Fruit fly (Drosophila melanogaster): Measurements from ENCODE around the gene CG34043.

CG34043 gene

DNA sequence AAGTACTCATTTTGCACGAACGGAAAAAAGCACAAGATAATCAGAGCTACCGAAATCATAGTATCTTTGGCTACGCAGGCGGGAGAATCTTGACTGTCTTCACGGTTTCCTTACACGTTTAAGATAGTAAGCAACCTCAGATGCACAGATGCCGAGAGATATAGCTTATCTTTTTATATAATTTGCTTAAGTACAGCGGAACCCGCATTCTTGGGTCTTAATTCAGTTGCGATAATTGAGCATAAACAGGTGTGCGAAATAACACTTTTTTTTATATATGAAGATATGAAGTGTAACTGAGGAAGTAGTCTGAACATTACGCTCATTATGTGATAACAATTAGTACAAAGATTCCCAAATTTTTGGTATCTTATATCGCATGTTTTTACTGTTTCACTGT lies at the start of gene CG34043:
Gene CG34043 (minus strand): TSS at position 101 of the 400 bp plus-strand sequence.
- no peak for TF ChIP-seq noc (tag; optimal IDR thresholded peaks at IDR 0.05)

- TF ChIP-seq noc (tag; optimal IDR thresholded peaks at IDR 0.05), result no peak
Measured at dm6 chr2L:10327790-10328189, 47.1 kb upstream of the CG34043 start, which contains the start of gene RnrL. RnrL (minus strand) TSS chr2L:10327943.

- TF ChIP-seq noc (tag; optimal IDR thresholded peaks at IDR 0.05), result peak; percentile 62
Measured at dm6 chr2L:10322773-10323487, 42.3 kb upstream of the CG34043 start, which contains the start of gene CG5381. CG5381 (minus strand) TSS chr2L:10323102.

DNA sequence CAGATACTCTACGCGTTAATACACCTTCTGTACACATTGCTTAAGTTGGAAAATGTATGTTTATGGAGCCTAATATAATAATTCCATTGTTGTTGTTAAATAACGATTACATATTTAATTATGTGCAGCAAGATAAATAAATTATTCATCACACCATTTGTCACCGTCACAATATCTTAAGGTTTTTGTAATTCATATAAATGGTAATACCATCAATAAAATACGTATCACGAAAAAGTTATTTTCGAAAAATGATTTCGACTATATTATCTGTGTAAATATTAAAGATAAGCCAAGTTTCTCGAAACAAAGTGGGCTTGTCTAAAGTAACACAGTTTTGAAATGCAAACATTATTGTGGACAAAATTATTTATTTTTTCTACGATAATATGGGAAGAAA lies 41.5 kb upstream of the CG34043 start, which contains the start of gene CG4995:
Gene CG4995 (plus strand): TSS at position 301 of the 400 bp plus-strand sequence.
- no peak for TF ChIP-seq noc (tag; optimal IDR thresholded peaks at IDR 0.05)

DNA sequence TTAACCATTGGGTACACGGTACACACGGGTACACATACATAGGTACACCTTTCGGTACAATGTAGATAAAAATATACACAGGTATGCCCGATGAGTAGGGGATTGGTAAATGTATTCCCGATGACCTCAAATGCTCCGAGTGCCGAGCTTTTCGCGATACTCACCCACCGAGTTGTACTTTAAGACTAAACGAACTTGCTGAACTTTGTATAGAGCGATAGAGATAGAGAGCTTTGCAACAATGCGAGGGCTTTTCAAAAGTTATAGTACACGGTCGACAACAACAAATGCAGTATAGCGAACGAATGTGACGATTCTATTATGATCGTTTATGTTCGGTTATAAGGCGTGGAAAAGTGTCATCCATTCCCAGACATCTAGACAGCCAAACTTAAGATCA lies 40.9 kb upstream of the CG34043 start:
- peak; percentile 35 for TF ChIP-seq noc (tag; optimal IDR thresholded peaks at IDR 0.05)

DNA sequence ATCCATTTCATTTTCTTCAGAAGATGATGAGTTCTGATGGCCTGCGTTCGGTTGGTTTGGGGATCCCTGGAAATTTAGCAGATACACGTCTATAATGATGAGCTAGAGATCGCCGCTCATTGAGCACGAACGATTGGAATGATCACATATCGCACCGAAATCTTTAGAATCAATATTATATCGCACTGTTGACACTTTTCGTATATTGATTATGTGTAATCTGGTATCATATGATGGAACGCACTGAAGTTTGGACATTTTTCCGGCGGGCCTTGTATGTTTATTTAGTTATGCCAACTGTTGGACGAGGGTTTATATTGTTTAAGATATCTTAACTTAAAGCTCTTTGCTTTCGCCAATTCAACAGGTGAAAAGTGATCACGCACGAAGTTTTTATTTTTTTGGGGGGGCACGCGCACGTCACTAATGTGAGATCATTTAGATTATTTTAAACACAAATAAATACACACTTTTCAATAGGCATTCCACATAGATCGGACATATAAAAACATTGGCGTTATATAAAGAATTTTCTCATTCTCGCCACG lies 40.4 kb upstream of the CG34043 start:
- no peak for TF ChIP-seq noc (tag; optimal IDR thresholded peaks at IDR 0.05)

DNA sequence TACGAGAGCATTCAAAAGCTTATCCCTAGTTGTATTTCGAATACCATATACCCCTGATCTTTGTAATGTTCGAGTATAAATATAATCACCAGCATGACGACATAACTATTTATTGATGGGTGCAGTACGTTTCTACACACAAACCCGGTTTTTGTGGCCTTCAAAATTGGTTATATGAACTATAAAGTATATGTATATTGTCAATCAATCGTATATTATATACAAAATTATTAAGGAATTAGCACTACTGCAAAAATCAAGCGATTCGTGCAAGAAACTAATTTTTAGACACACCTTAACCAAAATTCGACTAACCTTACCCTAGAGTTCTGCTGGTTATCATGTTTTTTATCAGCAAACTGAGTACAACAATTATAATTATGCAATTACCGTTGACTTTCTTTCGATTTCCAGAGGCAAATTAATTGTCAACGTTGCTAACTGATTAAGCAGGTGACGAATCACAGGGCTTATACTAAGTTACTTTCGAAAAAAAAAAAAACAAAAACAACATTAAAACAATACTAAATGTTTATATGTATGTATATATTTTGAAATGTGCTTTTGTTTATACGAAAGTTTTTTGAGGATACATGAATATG lies 39.6 kb upstream of the CG34043 start:
- peak; percentile 23 for TF ChIP-seq noc (tag; optimal IDR thresholded peaks at IDR 0.05)

DNA sequence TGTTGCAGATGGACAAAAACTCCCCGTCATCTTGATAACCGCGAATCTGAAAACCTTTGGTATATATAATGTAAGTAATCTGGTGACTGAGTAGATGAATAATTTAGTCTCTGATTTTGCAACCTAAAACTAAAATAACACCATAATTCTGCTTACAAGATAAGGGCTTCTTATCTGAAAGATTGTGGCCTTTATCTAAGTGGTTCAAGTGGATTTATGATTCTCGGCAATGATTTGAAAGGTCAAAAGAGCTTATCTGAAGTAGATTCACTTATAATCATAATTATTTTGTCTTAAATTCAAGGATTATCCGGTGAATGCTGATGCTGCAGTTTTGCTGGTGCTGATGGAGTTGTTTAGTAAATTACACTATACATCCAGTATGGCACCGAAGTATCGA lies 35.2 kb upstream of the CG34043 start:
- TF ChIP-seq noc (tag; optimal IDR thresholded peaks at IDR 0.05), result no peak

dm6 chr2L:10314327-10315210 lies 33.9 kb upstream of the CG34043 start, which contains the start of the genes Usp14 and CG4972:
Usp14 (minus strand) TSS chr2L:10314396.
CG4972 (plus strand) TSS chr2L:10314792.
- TF ChIP-seq noc (tag; optimal IDR thresholded peaks at IDR 0.05), result no peak

dm6 chr2L:10311822-10312221 lies 31.1 kb upstream of the CG34043 start:
- no peak for TF ChIP-seq noc (tag; optimal IDR thresholded peaks at IDR 0.05)

- TF ChIP-seq noc (tag; optimal IDR thresholded peaks at IDR 0.05), result no peak
Measured at dm6 chr2L:10310614-10311382, 30.1 kb upstream of the CG34043 start, which contains the start of gene Cdk5alpha. Cdk5alpha (minus strand) TSS chr2L:10310956.

dm6 chr2L:10306518-10307260 lies 26.0 kb upstream of the CG34043 start, which contains the start of the genes CG5390 and CG4968:
CG5390 (minus strand) TSS chr2L:10306594.
CG4968 (plus strand) TSS chr2L:10306922.
- peak; percentile 59 for TF ChIP-seq noc (tag; optimal IDR thresholded peaks at IDR 0.05)

- TF ChIP-seq noc (tag; optimal IDR thresholded peaks at IDR 0.05), result peak; percentile 64
Measured at dm6 chr2L:10305538-10306147, 25.0 kb upstream of the CG34043 start.

DNA sequence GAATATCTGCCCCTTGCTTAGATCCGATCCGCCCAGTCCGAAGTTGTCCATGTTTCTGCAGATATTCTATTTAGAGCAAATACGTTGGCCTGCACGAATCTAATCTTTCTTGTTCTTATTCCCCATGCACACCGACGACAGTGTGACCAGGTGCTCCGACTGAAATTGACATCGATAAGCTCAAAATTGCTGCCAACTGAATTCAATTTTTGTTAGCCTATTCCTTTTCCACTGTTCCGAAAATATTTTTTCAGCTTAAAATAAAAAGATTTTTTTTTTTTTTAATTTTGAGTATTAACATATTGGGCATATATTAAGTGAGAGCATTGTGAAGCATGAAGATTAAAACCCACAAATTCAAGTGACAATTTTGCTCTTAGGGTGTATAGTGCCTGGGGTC lies 23.1 kb upstream of the CG34043 start, which contains the start of gene nmd:
Gene nmd (minus strand): TSS at position 162 of the 400 bp plus-strand sequence.
- TF ChIP-seq noc (tag; optimal IDR thresholded peaks at IDR 0.05), result no peak
